Worm (Caenorhabditis elegans): ENCODE data around the gene pigk-1.

DNA sequence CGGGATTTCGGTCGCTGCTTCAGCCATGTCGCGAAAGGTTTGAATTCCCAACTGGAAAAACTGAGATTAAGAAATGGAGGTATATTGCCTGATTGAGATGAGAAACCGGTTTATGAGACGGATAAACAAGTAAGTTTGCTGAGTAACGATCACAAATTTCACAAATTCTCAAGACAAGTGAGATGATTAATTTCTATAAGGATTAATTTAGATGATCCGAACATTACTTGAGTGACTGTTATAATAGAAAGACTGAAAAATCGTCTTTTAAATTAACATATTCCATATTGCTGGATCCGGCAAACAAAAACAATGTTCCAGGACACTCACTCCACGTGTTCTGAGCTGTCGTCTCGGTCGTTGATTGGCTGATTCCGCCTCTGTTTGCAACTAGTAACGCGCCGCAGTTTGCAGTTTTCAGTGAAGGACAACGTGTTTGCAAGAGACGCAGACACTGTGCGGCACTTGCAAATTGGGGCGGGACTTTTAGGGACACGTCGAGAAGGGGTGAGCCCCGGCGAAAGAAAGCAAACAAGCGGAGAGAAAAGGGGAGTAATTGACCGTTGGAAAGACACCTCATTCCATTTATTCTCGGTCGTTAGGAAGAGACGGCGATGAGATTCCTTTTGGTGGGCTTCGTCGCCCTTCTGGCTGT, 9.1 kb upstream of the pigk-1 start, which contains the start of the genes imp-2 and enpl-1:
- TF ChIP-seq nhr-237 (tag; optimal IDR thresholded peaks at IDR 0.05), result peak; percentile 63
- TF ChIP-seq elt-2 (tag; optimal IDR thresholded peaks at IDR 0.05), result peak; percentile 72
- peak; percentile 30 to 31 for TF ChIP-seq egl-27 (tag; optimal IDR thresholded peaks at IDR 0.05)
- peak; percentile 75 for TF ChIP-seq ztf-4 (tag; optimal IDR thresholded peaks at IDR 0.05)
- peak; percentile 76 for TF ChIP-seq fos-1 (tag; optimal IDR thresholded peaks at IDR 0.05)
- TF ChIP-seq jun-1 (tag; optimal IDR thresholded peaks at IDR 0.05), result peak; percentile 86

Data from whole organism, L1 larva.